Worm (Caenorhabditis elegans): ENCODE measurements around the gene mep-1.

ce11 chrIV:11493899-11494298 is 30.5 kb upstream of the mep-1 start:
- no peak for TF ChIP-seq nhr-237 (tag; optimal IDR thresholded peaks at IDR 0.05)
- TF ChIP-seq nhr-77 (tag; optimal IDR thresholded peaks at IDR 0.05) = no peak
- no peak for TF ChIP-seq ztf-4 (tag; optimal IDR thresholded peaks at IDR 0.05)
- no peak for TF ChIP-seq skn-1 (tag; optimal IDR thresholded peaks at IDR 0.05)
- TF ChIP-seq pqm-1 (tag; optimal IDR thresholded peaks at IDR 0.05) = no peak
